Worm (Caenorhabditis elegans) whole organism, young adult: Measurements from ENCODE around the gene srsx-40.
A peak's percentile ranks its signal among the peaks of the same experiment; 100 is the strongest.

Experiments used
- B0019.2 ChIP-seq: fragments of 200-800 bp; sonication (Bioruptor generic); conservative IDR thresholded peaks from 2 replicates; pipeline ENCODE4 v1.3.6; 2022; ENCODE audit warnings: missing genetic modification reagents, missing genetic modification characterization, missing compliant biosample characterization
- B0035.1 ChIP-seq: sonication (generic microtip); optimal IDR thresholded peaks from 2 replicates; lab custom pipeline; 2016; ENCODE audit warnings: missing genetic modification characterization, mild to moderate bottlenecking, missing compliant biosample characterization, missing genotype, missing genetic modification reagents
- D2030.7 ChIP-seq: fragments of 200-800 bp; sonication (Bioruptor generic); IDR thresholded peaks from 2 replicates; pipeline ENCODE4 v1.3.6; 2022; ENCODE audit warnings: missing genetic modification reagents, missing genetic modification characterization, missing compliant biosample characterization
- F37B4.10 ChIP-seq: fragments of 200-800 bp; sonication (Bioruptor generic); IDR thresholded peaks from 2 replicates; pipeline ENCODE4 v1.3.6; 2022; ENCODE audit warnings: missing genetic modification characterization, missing compliant biosample characterization
- F49E8.2 ChIP-seq: sonication (generic microtip); optimal IDR thresholded peaks from 3 replicates; lab custom pipeline; 2017; ENCODE audit warnings: missing genetic modification characterization, mild to moderate bottlenecking, missing compliant biosample characterization, antibody characterized with exemption, moderate library complexity; ENCODE audit not compliant: insufficient read depth
- K12H6.12 ChIP-seq: fragments of 200-800 bp; sonication (Bioruptor generic); optimal IDR thresholded peaks from 2 replicates; lab custom pipeline; 2018; ENCODE audit warnings: mild to moderate bottlenecking, missing genetic modification characterization, missing compliant biosample characterization
- ZK185.1 ChIP-seq: sonication (generic microtip); optimal IDR thresholded peaks from 2 replicates; lab custom pipeline; 2016; ENCODE audit warnings: mild to moderate bottlenecking, missing genetic modification characterization, missing compliant biosample characterization; ENCODE audit not compliant: poor library complexity, severe bottlenecking
- aptf-2 ChIP-seq: fragments of 200-800 bp; sonication (Bioruptor generic); conservative IDR thresholded peaks from 2 replicates; pipeline ENCODE4 v1.3.6; 2022; ENCODE audit warnings: missing genetic modification reagents, missing genetic modification characterization, missing compliant biosample characterization
- aptf-3 ChIP-seq: fragments of 200-800 bp; sonication (Bioruptor generic); IDR thresholded peaks from 2 replicates; pipeline ENCODE4 v1.3.6; 2022; ENCODE audit warnings: missing genetic modification characterization, missing compliant biosample characterization
- bed-1 ChIP-seq: fragments of 200-800 bp; sonication (Bioruptor generic); IDR thresholded peaks from 2 replicates; pipeline ENCODE4 v1.3.6; 2022; ENCODE audit warnings: missing genetic modification reagents, missing genetic modification characterization, missing compliant biosample characterization
- cebp-1 ChIP-seq, 2 experiments: fragments of 200-800 bp in 1 of 2; sonication (Bioruptor generic) in 1 of 2; sonication (generic microtip) in 1 of 2; IDR thresholded peaks in 1 of 2; optimal IDR thresholded peaks in 1 of 2; 2 replicates each; pipeline versions ENCODE4 v1.3.6 to Lab custom; 2017 to 2022; ENCODE audit warnings: missing compliant biosample characterization in 2 of 2, missing genetic modification characterization in 2 of 2, mild to moderate bottlenecking in 1 of 2, missing genetic modification reagents in 1 of 2, moderate library complexity in 1 of 2
- ceh-40 ChIP-seq: fragments of 200-800 bp; sonication (Bioruptor generic); IDR thresholded peaks from 2 replicates; pipeline ENCODE4 v1.3.6; 2022; ENCODE audit warnings: missing genetic modification characterization, missing compliant biosample characterization
- ceh-58 ChIP-seq: fragments of 200-800 bp; sonication (Bioruptor generic); IDR thresholded peaks from 2 replicates; pipeline ENCODE4 v1.3.6; 2022; ENCODE audit warnings: missing genetic modification characterization, missing compliant biosample characterization
- dox-1 ChIP-seq: fragments of 200-800 bp; sonication (Bioruptor generic); IDR thresholded peaks from 2 replicates; pipeline ENCODE4 v1.3.6; 2022; ENCODE audit warnings: missing genetic modification reagents, missing genetic modification characterization, missing compliant biosample characterization
- efl-1 ChIP-seq: fragments of 150-350 bp; optimal IDR thresholded peaks from 2 replicates; lab custom pipeline; 2014; ENCODE audit warnings: missing biosample characterization, missing genetic modification reagents, missing genetic modification characterization
- ets-4 ChIP-seq: fragments of 200-800 bp; sonication (Bioruptor generic); optimal IDR thresholded peaks from 2 replicates; lab custom pipeline; 2018; ENCODE audit warnings: mild to moderate bottlenecking, missing genetic modification characterization, missing compliant biosample characterization
- hmg-1.2 ChIP-seq: fragments of 200-800 bp; sonication (Bioruptor generic); IDR thresholded peaks from 2 replicates; pipeline ENCODE4 v1.3.6; 2022; ENCODE audit warnings: missing genetic modification reagents, missing genetic modification characterization, missing compliant biosample characterization
- hsf-1 ChIP-seq: fragments of 200-800 bp; sonication (Bioruptor generic); IDR thresholded peaks from 2 replicates; pipeline ENCODE4 v1.3.6; 2022; ENCODE audit warnings: missing genetic modification reagents, missing genetic modification characterization, missing compliant biosample characterization
- lag-1 ChIP-seq: fragments of 200-800 bp; sonication (Bioruptor generic); IDR thresholded peaks from 2 replicates; pipeline ENCODE4 v1.3.6; 2022; ENCODE audit warnings: missing genetic modification reagents, missing genetic modification characterization, missing compliant biosample characterization
- let-607 ChIP-seq, 2 experiments: fragments of 200-800 bp in 1 of 2; sonication (Bioruptor generic) in 1 of 2; sonication (generic microtip) in 1 of 2; optimal IDR thresholded peaks; 2 replicates each; lab custom pipeline; 2016 to 2018; ENCODE audit warnings: mild to moderate bottlenecking in 2 of 2, missing compliant biosample characterization in 2 of 2, missing genetic modification characterization in 2 of 2, moderate library complexity in 2 of 2, missing genotype in 1 of 2
- lir-1 ChIP-seq: fragments of 200-800 bp; sonication (Bioruptor generic); conservative IDR thresholded peaks from 2 replicates; pipeline ENCODE4 v1.3.6; 2022; ENCODE audit warnings: missing genetic modification reagents, missing genetic modification characterization, missing compliant biosample characterization
- lsy-27 ChIP-seq: sonication (generic microtip); optimal IDR thresholded peaks from 2 replicates; lab custom pipeline; 2017; ENCODE audit warnings: missing genetic modification characterization, mild to moderate bottlenecking, missing compliant biosample characterization, antibody characterized with exemption, missing genotype, borderline replicate concordance; ENCODE audit not compliant: insufficient read depth
- madf-6 ChIP-seq: fragments of 200-800 bp; sonication (Bioruptor generic); IDR thresholded peaks from 2 replicates; pipeline ENCODE4 v1.3.6; 2022; ENCODE audit warnings: missing genetic modification reagents, missing genetic modification characterization, missing compliant biosample characterization
- mcd-1 ChIP-seq: fragments of 200-800 bp; sonication (Bioruptor generic); IDR thresholded peaks from 2 replicates; pipeline ENCODE4 v1.3.6; 2022; ENCODE audit warnings: missing genetic modification reagents, missing genetic modification characterization, missing compliant biosample characterization
- mxl-1 ChIP-seq: sonication (generic microtip); optimal IDR thresholded peaks from 2 replicates; lab custom pipeline; 2016; ENCODE audit warnings: missing genetic modification characterization, missing compliant biosample characterization
- nfya-2 ChIP-seq: fragments of 200-800 bp; sonication (Bioruptor generic); IDR thresholded peaks from 2 replicates; pipeline ENCODE4 v1.3.6; 2022; ENCODE audit warnings: missing genetic modification reagents, missing genetic modification characterization, missing compliant biosample characterization
- nhr-120 ChIP-seq: fragments of 200-800 bp; sonication (Bioruptor generic); IDR thresholded peaks from 2 replicates; pipeline ENCODE4 v1.3.6; 2022; ENCODE audit warnings: missing genetic modification characterization, missing compliant biosample characterization
- nhr-179 ChIP-seq: sonication (generic microtip); optimal IDR thresholded peaks from 2 replicates; lab custom pipeline; 2016; ENCODE audit warnings: mild to moderate bottlenecking, missing genetic modification characterization, missing compliant biosample characterization
- nhr-80 ChIP-seq: sonication (generic microtip); optimal IDR thresholded peaks from 2 replicates; lab custom pipeline; 2016; ENCODE audit warnings: missing genetic modification characterization, missing compliant biosample characterization
- pbrm-1 ChIP-seq: fragments of 200-800 bp; sonication (Bioruptor generic); IDR thresholded peaks from 2 replicates; pipeline ENCODE4 v1.3.6; 2022; ENCODE audit warnings: missing genetic modification reagents, missing genetic modification characterization, missing compliant biosample characterization
- pha-4 ChIP-seq: fragments of 150-350 bp; sonication (generic microtip); optimal IDR thresholded peaks from 2 replicates; lab custom pipeline; 2014; ENCODE audit warnings: missing biosample characterization, missing genetic modification reagents, missing genetic modification characterization
- rec-8 ChIP-seq, 2 experiments: sonication (generic microtip); optimal IDR thresholded peaks; 2 replicates each; lab custom pipeline; 2016; ENCODE audit warnings: mild to moderate bottlenecking in 2 of 2, missing genetic modification characterization in 2 of 2, missing genetic modification reagents in 2 of 2, missing genotype in 2 of 2, missing biosample characterization in 1 of 2, missing compliant biosample characterization in 1 of 2, moderate library complexity in 1 of 2
- rpc-1 ChIP-seq, 2 experiments: fragments of 150-350 bp in 1 of 2; sonication (generic microtip) in 1 of 2; optimal IDR thresholded peaks; 2 replicates each; lab custom pipeline; 2014 to 2018; ENCODE audit warnings: missing biosample characterization in 1 of 2, missing genetic modification characterization in 1 of 2, missing genetic modification reagents in 1 of 2, missing genotype in 1 of 2
- sdz-38 ChIP-seq: sonication (generic microtip); optimal IDR thresholded peaks from 2 replicates; lab custom pipeline; 2016; ENCODE audit warnings: missing genotype, missing genetic modification characterization, missing compliant biosample characterization
- tbp1 ChIP-seq: fragments of 200-800 bp; sonication (Bioruptor generic); optimal IDR thresholded peaks from 2 replicates; lab custom pipeline; 2018; ENCODE audit warnings: mild to moderate bottlenecking, missing genetic modification characterization, missing compliant biosample characterization
- unc-130 ChIP-seq: sonication (generic microtip); optimal IDR thresholded peaks from 2 replicates; lab custom pipeline; 2016; ENCODE audit warnings: missing genetic modification reagents, missing genetic modification characterization, missing compliant biosample characterization
- unc-62 ChIP-seq: fragments of 150-350 bp; optimal IDR thresholded peaks from 2 replicates; lab custom pipeline; 2014; ENCODE audit warnings: missing biosample characterization, missing genetic modification reagents, missing genetic modification characterization
- ztf-22 ChIP-seq: fragments of 200-800 bp; sonication (Bioruptor generic); optimal IDR thresholded peaks from 2 replicates; lab custom pipeline; 2018; ENCODE audit warnings: mild to moderate bottlenecking, missing genetic modification characterization, moderate library complexity, missing compliant biosample characterization
- ztf-26 ChIP-seq: sonication (generic microtip); optimal IDR thresholded peaks from 2 replicates; lab custom pipeline; 2017; ENCODE audit warnings: missing genetic modification characterization, missing compliant biosample characterization
- ztf-28 ChIP-seq: fragments of 200-800 bp; sonication (Bioruptor generic); IDR thresholded peaks from 2 replicates; pipeline ENCODE4 v1.3.6; 2022; ENCODE audit warnings: missing genetic modification reagents, missing genetic modification characterization, missing compliant biosample characterization

Gene srsx-40

DNA sequence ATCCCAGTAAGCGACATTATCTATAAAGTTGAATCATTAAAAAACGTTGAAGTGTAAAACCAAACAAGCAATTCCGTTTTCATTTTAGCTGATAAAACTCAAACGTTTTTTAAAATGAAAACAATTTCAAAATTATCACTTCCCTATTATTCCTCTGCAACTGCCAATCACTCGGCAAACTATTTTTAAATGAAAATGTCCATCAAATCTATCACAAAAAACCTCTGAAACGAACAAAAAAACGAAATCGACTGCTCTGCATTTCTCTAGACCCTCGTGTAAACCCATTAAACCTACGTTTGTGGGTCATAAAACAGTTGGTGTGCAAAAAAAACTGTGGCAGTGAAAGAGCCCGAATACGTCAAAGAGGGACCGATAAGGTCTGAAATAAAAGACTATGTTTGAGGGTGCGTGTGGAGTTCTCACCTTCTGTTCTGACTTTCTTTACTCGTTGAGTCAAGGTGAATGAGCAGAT, 39.1 kb upstream of the srsx-40 start, which contains the start of gene fbxl-5:
TSS of gene fbxl-5 (plus strand) at position 425 of the 475 bp plus-strand sequence.
- TF ChIP-seq let-607 (tag; optimal IDR thresholded peaks at IDR 0.05; lab: Kevin White, UChicago) (peak; percentile 33 to 60), nhr-80 (tag; lab: Kevin White, UChicago) (peak; percentile 78), ztf-22 (peak; percentile 27), ztf-28 (GFP tag; lab: Robert Waterston, UW) (no peak), cebp-1 (GFP tag; IDR thresholded peaks at IDR 0.05; lab: Robert Waterston, UW) (no peak), cebp-1 (tag; optimal IDR thresholded peaks at IDR 0.05; lab: Kevin White, UChicago) (peak; percentile 36)
- TF ChIP-seq, all 124 proteins: peak for 4

DNA sequence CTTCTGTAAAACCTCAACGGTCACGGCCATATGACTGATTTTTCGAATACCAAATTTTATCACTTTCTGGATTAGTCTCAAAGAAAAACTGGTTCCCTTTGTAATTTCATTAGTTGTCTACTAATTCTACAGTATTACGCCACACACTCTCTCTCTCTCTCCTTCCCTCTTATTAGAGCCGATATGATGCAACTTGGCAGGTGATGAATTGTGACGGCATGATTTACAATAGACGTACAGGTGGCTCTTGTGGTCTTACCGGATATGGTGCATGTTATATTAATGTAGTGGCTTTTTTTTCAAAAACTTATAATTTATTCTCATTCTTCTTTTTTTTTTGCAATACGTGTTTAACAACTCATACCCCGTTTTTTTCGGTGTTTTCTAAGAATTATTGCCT, 38.5 kb upstream of the srsx-40 start:
- no peak for TF ChIP-seq D2030.7 (GFP tag; lab: Robert Waterston, UW)
- no peak for TF ChIP-seq F49E8.2 (tag; lab: Kevin White, UChicago)
- TF ChIP-seq ZK185.1 (tag; lab: Kevin White, UChicago): no peak
- no peak for TF ChIP-seq tbp1 (GFP tag; lab: Kevin White, UChicago)
- no peak for TF ChIP-seq madf-6 (GFP tag; lab: Robert Waterston, UW)

DNA sequence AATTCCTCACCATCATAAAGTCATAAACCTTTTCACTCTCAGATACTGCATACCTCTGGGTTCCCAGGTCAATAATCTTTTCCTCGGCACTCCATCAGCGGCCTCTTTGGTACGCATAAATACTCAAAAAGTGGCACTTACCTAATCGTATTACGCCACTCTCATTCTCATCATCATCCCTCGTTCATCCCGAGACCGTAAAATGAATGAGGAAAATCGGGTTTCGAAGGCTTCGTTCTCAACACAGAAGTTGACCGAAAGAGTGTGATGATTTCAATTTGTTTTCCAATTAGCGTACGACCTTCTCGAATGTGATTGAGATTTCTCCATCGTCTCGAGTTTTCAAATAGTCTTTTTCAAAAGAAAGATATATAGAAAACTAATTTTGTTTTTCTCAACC, 36.5 kb upstream of the srsx-40 start:
- TF ChIP-seq dox-1 (GFP tag; lab: Robert Waterston, UW) (no peak), B0019.2 (GFP tag; lab: Robert Waterston, UW) (no peak), B0035.1 (tag; lab: Kevin White, UChicago) (no peak), ceh-58 (GFP tag; lab: Robert Waterston, UW) (no peak), lir-1 (GFP tag; lab: Robert Waterston, UW) (no peak), ztf-26 (no peak), ets-4 (GFP tag; lab: Kevin White, UChicago) (no peak), sdz-38 (tag; lab: Kevin White, UChicago) (no peak), nhr-179 (tag; lab: Kevin White, UChicago) (no peak), pbrm-1 (GFP tag; lab: Robert Waterston, UW) (no peak), nhr-120 (GFP tag; lab: Robert Waterston, UW) (no peak), mxl-1 (tag; lab: Kevin White, UChicago) (no peak), aptf-2 (GFP tag; lab: Robert Waterston, UW) (no peak), tbp1 (GFP tag; lab: Kevin White, UChicago) (no peak), ceh-40 (GFP tag; lab: Robert Waterston, UW) (no peak), lag-1 (GFP tag; lab: Robert Waterston, UW) (no peak)

ce11 chrV:7737710-7738109, 34.3 kb upstream of the srsx-40 start, which contains the start of gene srr-9:
TSS of gene srr-9 (plus strand) at chrV:7738010.
- no peak for TF ChIP-seq B0019.2 (GFP tag; lab: Robert Waterston, UW)
- 0 out of 2 replicates have a peak, but pooled peaks have one; percentile 10 for TF ChIP-seq hmg-1.2 (GFP tag; lab: Robert Waterston, UW)

DNA sequence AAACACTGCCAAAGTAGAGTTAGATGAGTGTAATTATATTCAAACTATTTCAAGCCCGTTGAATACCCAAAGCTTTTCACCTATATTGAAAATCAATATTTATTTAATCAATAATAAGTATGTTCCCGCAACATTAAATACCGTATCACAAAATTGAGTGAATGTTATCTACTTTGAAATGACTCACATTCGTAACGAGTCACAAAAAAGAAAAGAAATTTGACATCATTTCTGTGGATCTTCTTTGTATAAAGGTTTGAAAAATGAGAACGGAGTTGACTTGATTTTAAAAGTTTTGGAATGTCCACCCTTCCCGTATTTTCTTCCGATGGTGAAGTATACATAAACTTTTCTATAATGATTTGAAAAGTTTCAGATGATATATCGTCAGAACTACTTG, 31.9 kb upstream of the srsx-40 start, which contains the start of gene srr-10:
TSS of gene srr-10 (plus strand) at position 301 of the 400 bp plus-strand sequence.
- TF ChIP-seq lsy-27: no peak
- no peak for TF ChIP-seq unc-62 (GFP tag; lab: Kevin White, UChicago)
- no peak for TF ChIP-seq hmg-1.2 (GFP tag; lab: Robert Waterston, UW)
- TF ChIP-seq hsf-1 (GFP tag; lab: Robert Waterston, UW): no peak
- TF ChIP-seq ztf-28 (GFP tag; lab: Robert Waterston, UW): no peak
- TF ChIP-seq aptf-3 (GFP tag; lab: Robert Waterston, UW): no peak
- TF ChIP-seq unc-130 (GFP tag; lab: Kevin White, UChicago): no peak
- no peak for TF ChIP-seq F37B4.10
- TF ChIP-seq rpc-1 (optimal IDR thresholded peaks at IDR 0.05; lab: Kevin White, UChicago): no peak
- TF ChIP-seq rpc-1 (tag; optimal IDR thresholded peaks at IDR 0.05; lab: Kevin White, UChicago): no peak
- TF ChIP-seq efl-1 (GFP tag; lab: Kevin White, UChicago): no peak
- no peak for TF ChIP-seq K12H6.12 (tag; lab: Kevin White, UChicago)
- TF ChIP-seq mcd-1: no peak
- no peak for TF ChIP-seq pha-4 (tag; lab: Kevin White, UChicago)
- no peak for TF ChIP-seq bed-1 (GFP tag; lab: Robert Waterston, UW)
- no peak for TF ChIP-seq nfya-2
- TF ChIP-seq ceh-58 (GFP tag; lab: Robert Waterston, UW): no peak
- TF ChIP-seq rec-8 (tag; optimal IDR thresholded peaks at IDR 0.05; lab: Kevin White, UChicago): no peak
